Worm (Caenorhabditis elegans): ENCODE data around the gene T24H7.2.

Gene T24H7.2

DNA sequence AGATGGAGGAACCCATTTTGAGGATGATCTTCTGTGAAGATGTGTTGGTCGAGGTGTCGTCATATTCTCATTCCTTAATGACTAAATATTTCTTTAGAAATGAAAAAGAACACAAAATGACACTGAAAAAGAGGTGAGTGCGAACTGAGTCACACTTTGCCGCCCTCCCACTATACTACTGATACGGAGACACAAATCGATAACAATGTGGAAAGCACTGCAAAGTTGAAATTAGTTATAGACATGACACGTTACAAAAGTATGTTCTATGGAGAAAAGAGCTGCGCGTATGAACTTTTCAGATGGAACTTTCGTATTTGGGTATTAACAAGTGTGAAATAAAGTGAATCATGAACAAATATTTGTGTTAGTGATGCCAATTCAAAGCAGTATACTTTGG is 2.9 kb upstream of the T24H7.2 start, which contains the start of gene tat-4:
Gene tat-4 (minus strand): TSS at position 117 of the 400 bp plus-strand sequence.
- TF ChIP-seq nfya-1 (tag; optimal IDR thresholded peaks at IDR 0.05; ENCODE audit: insufficient read depth), result no peak
- peak; percentile 69 for TF ChIP-seq pqm-1 (tag; optimal IDR thresholded peaks at IDR 0.05)
- peak; percentile 49 for TF ChIP-seq elt-2 (tag; optimal IDR thresholded peaks at IDR 0.05)

DNA sequence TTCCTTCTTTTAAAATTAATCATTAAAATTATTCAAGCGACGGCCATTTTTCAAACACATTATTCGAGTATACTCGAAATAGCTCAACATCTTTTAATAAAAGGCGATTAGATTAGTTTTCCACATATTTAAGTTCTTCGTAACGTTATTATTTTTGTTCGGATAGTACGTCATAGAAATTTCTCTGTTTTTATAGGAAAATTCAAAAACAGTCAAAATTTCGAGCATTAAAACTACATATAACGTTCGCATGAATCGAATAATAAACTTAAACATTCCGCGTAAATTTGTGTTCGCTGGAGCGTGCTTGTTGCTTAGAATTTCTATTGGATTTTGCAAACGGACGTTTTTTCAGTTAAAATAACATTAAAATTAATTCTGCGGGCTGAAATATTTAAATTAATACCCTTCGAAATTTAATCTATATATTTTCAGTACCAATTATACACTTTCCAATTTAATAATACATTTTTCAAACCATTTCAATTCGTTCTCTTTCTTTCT is 1.9 kb upstream of the T24H7.2 start, which contains the start of gene blos-4:
Gene blos-4 (plus strand): TSS at position 51 of the 504 bp plus-strand sequence.
- TF ChIP-seq unc-39 (tag; optimal IDR thresholded peaks at IDR 0.05), result no peak
- TF ChIP-seq sea-2 (GFP tag; optimal IDR thresholded peaks at IDR 0.05), result no peak
- TF ChIP-seq nhr-25 (tag; optimal IDR thresholded peaks at IDR 0.05), result no peak
- no peak for TF ChIP-seq hmg-11 (tag; optimal IDR thresholded peaks at IDR 0.05)
- no peak for TF ChIP-seq snpc-4 (tag; optimal IDR thresholded peaks at IDR 0.05)
- no peak for TF ChIP-seq zag-1 (tag; optimal IDR thresholded peaks at IDR 0.05)
- TF ChIP-seq ceh-9 (tag; optimal IDR thresholded peaks at IDR 0.05), result no peak
- no peak for TF ChIP-seq ztf-11 (tag; optimal IDR thresholded peaks at IDR 0.05)
- TF ChIP-seq nhr-28 (tag; optimal IDR thresholded peaks at IDR 0.05), result no peak

DNA sequence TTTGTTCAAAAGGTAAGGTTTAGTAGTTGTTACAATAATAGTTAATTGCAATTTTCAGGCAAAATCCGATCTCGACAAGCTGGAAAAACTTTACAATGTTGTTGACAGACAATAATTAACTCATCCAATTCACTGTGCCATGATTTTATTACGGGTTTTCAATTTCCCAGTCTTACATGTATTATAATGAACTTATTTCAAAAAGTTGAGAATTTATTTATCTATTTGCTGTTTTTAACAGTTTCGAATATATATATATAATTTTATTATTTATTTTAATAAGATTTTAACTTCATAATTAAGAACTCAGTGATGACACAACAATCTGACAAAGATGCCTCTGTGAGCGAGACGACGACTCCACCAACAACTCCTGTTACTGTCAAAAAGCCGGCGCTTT is 1.1 kb upstream of the T24H7.2 start, which contains the start of gene lelo-1:
Gene lelo-1 (plus strand): TSS at position 301 of the 400 bp plus-strand sequence.
- TF ChIP-seq tbx-2 (tag; optimal IDR thresholded peaks at IDR 0.05) (no peak), eor-1 (tag; optimal IDR thresholded peaks at IDR 0.05) (no peak), egl-5 (tag; optimal IDR thresholded peaks at IDR 0.05) (no peak), nfya-1 (tag; optimal IDR thresholded peaks at IDR 0.05; ENCODE audit: insufficient read depth) (no peak), elt-1 (tag; optimal IDR thresholded peaks at IDR 0.05) (no peak), lsy-12 (tag; optimal IDR thresholded peaks at IDR 0.05) (no peak), nhr-11 (tag; optimal IDR thresholded peaks at IDR 0.05) (no peak), skn-1 (tag; optimal IDR thresholded peaks at IDR 0.05) (no peak), daf-12 (tag; optimal IDR thresholded peaks at IDR 0.05) (no peak), ama-1 (optimal IDR thresholded peaks at IDR 0.05) (no peak)

DNA sequence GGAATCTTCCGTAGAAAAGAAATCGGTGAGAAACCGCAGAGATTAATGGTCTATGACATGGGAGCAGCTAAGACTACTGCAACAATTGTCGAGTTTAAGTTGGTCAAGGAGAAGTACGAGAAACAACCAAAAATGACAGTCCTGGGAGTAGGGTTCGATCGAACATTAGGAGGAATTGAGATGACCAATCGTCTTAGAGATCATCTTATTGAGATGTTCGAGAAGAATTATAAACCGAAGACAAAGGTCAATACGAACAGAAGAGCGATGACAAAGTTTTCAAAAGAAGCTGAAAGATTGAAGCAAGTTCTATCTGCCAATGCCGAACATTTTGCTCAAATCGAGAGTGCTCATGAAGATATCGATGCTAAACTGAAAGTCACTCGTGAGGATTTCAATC is 918 bp downstream of the T24H7.2 start:
- no peak for TF ChIP-seq zag-1 (tag; optimal IDR thresholded peaks at IDR 0.05)
- TF ChIP-seq elt-1 (tag; optimal IDR thresholded peaks at IDR 0.05), result no peak
- TF ChIP-seq daf-12 (tag; optimal IDR thresholded peaks at IDR 0.05), result no peak
- no peak for TF ChIP-seq unc-62 (GFP tag; optimal IDR thresholded peaks at IDR 0.05)
- TF ChIP-seq nhr-76 (tag; optimal IDR thresholded peaks at IDR 0.05), result no peak
- no peak for TF ChIP-seq nfya-1 (tag; optimal IDR thresholded peaks at IDR 0.05; ENCODE audit: insufficient read depth)

DNA sequence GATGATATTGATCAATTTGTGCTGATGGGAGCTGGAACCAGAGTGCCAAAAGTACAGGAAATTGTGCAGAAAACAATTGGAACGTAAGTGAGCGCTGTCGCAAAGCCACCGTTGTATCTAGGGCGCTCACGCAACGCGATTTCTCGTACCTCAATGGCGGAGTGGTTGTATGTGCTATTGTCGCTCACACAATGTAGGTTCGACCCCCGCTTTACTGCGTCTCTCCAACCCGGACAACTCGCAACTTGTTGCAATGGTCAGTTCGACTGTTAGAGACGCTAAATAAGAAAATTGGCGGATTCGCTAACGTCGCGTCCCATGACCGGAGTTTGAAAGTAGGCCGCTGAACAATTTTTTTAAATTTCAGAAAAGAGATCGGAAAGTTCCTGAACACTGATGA is 1.4 kb downstream of the T24H7.2 start:
- TF ChIP-seq sea-2 (GFP tag; optimal IDR thresholded peaks at IDR 0.05) (no peak), nhr-11 (tag; optimal IDR thresholded peaks at IDR 0.05) (no peak), R02D3.7 (tag; optimal IDR thresholded peaks at IDR 0.05) (no peak), fkh-2 (tag; optimal IDR thresholded peaks at IDR 0.05) (no peak), tbx-2 (tag; optimal IDR thresholded peaks at IDR 0.05) (peak; percentile 19), ceh-16 (tag; optimal IDR thresholded peaks at IDR 0.05) (no peak), pqm-1 (tag; optimal IDR thresholded peaks at IDR 0.05) (peak; percentile 24), fkh-10 (GFP tag; optimal IDR thresholded peaks at IDR 0.05) (no peak), nhr-23 (tag; optimal IDR thresholded peaks at IDR 0.05) (peak; percentile 59), snpc-4 (tag; optimal IDR thresholded peaks at IDR 0.05) (no peak), nhr-28 (tag; optimal IDR thresholded peaks at IDR 0.05) (no peak), nhr-25 (tag; optimal IDR thresholded peaks at IDR 0.05) (peak; percentile 18), pha-4 (tag; optimal IDR thresholded peaks at IDR 0.05) (peak; percentile 85), aly-2 (tag; optimal IDR thresholded peaks at IDR 0.05) (no peak), nfya-1 (tag; optimal IDR thresholded peaks at IDR 0.05; ENCODE audit: insufficient read depth) (peak; percentile 59), lin-39 (tag; optimal IDR thresholded peaks at IDR 0.05) (peak; percentile 82), elt-3 (tag; optimal IDR thresholded peaks at IDR 0.05) (no peak), hmg-11 (tag; optimal IDR thresholded peaks at IDR 0.05) (peak; percentile 22), lin-15B (tag; optimal IDR thresholded peaks at IDR 0.05) (peak; percentile 2), ZK546.5 (tag; optimal IDR thresholded peaks at IDR 0.05) (no peak), nhr-76 (tag; optimal IDR thresholded peaks at IDR 0.05) (no peak), elt-2 (tag; optimal IDR thresholded peaks at IDR 0.05) (peak; percentile 21), ceh-9 (tag; optimal IDR thresholded peaks at IDR 0.05) (no peak), jun-1 (tag; optimal IDR thresholded peaks at IDR 0.05) (no peak), unc-62 (GFP tag; optimal IDR thresholded peaks at IDR 0.05) (no peak), nhr-43 (tag; optimal IDR thresholded peaks at IDR 0.05; ENCODE audit: poor library complexity, severe bottlenecking) (peak; percentile 70), ztf-11 (tag; optimal IDR thresholded peaks at IDR 0.05) (no peak), nhr-77 (tag; optimal IDR thresholded peaks at IDR 0.05) (no peak), fos-1 (tag; optimal IDR thresholded peaks at IDR 0.05) (no peak)
